Worm (Caenorhabditis elegans): Measurements from ENCODE around the gene F31D4.8.

DNA sequence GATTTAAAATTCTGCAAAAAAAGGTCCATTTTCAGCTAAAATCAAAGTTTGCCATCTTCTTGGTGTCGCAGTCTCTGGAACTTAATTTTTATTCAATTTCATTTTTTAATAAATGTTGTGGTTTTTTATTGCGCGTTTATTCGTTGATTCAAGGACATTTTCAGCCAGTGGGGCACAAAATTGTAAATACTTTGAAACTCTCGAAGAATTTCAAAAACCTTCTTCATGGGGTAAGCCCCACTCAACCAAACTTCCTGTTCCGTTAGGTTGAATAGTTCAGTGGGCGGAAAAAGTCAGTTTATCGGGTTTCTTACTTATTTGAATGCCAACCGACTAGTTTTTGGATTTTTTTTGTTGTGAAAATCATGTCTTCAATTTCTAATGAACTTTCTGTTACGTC, 41.9 kb upstream of the F31D4.8 start, which contains the start of gene ttll-9:
- TF ChIP-seq ama-1 (optimal IDR thresholded peaks at IDR 0.05) (no peak), F13C5.2 (tag; optimal IDR thresholded peaks at IDR 0.05) (no peak), ceh-13 (GFP tag; optimal IDR thresholded peaks at IDR 0.05) (no peak), tbx-37 (GFP tag; conservative IDR thresholded peaks at IDR 0.05) (no peak), aly-1 (tag; optimal IDR thresholded peaks at IDR 0.05) (no peak), flt-1 (GFP tag; IDR thresholded peaks at IDR 0.05) (no peak), hmg-4 (GFP tag; optimal IDR thresholded peaks at IDR 0.05) (no peak), ceh-36 (tag; optimal IDR thresholded peaks at IDR 0.05) (no peak), hmbx-1 (tag; optimal IDR thresholded peaks at IDR 0.05) (no peak)

Measured in whole organism, early embryonic.